Fruit fly (Drosophila melanogaster) whole organism, wandering third instar larva: ENCODE measurements around the gene CG5273.

ENCODE experiments used
- CG9705 ChIP-seq: fragments of 200-800 bp; sonication (Bioruptor generic); optimal IDR thresholded peaks from 2 replicates; lab custom pipeline; 2018; ENCODE audit warnings: missing biosample characterization, mild to moderate bottlenecking, missing genetic modification characterization
- CrebA ChIP-seq: fragments of 200-800 bp; sonication (Bioruptor generic); optimal IDR thresholded peaks from 2 replicates; lab custom pipeline; 2016; ENCODE audit warnings: missing biosample characterization, mild to moderate bottlenecking, missing genetic modification characterization, borderline replicate concordance
- Dfd ChIP-seq: fragments of >200 bp; optimal IDR thresholded peaks from 2 replicates; lab custom pipeline; 2017; ENCODE audit warnings: missing biosample characterization, missing genetic modification characterization
- Dif ChIP-seq: fragments of 200-275, 200-300 bp; sonication (Bioruptor generic); optimal IDR thresholded peaks from 2 replicates; lab custom pipeline; 2018; ENCODE audit warnings: missing biosample characterization, missing genetic modification characterization; ENCODE audit not compliant: partially characterized antibody
- GATAd ChIP-seq: sonication (Bioruptor generic); optimal IDR thresholded peaks from 2 replicates; lab custom pipeline; 2016; ENCODE audit warnings: missing biosample characterization, missing genetic modification characterization
- HLH106 ChIP-seq: fragments of 200-800 bp; optimal IDR thresholded peaks from 3 replicates; lab custom pipeline; 2019; ENCODE audit warnings: missing biosample characterization, mild to moderate bottlenecking, missing genetic modification characterization, moderate library complexity
- Hnf4 ChIP-seq: fragments of 200-800 bp; sonication (Bioruptor generic); optimal IDR thresholded peaks from 2 replicates; lab custom pipeline; 2016; ENCODE audit warnings: missing biosample characterization, mild to moderate bottlenecking, missing genetic modification characterization
- Hr78 ChIP-seq: fragments of >200 bp; optimal IDR thresholded peaks from 2 replicates; lab custom pipeline; 2017; ENCODE audit warnings: missing biosample characterization, missing genetic modification characterization
- Hr83 ChIP-seq: fragments of 200-300 bp; sonication (Bioruptor generic); optimal IDR thresholded peaks from 2 replicates; lab custom pipeline; 2016; ENCODE audit warnings: missing biosample characterization, mild to moderate bottlenecking, missing genetic modification characterization, moderate library complexity; ENCODE audit not compliant: poor library complexity, severe bottlenecking
- Myc ChIP-seq: fragments of >200 bp; optimal IDR thresholded peaks from 2 replicates; lab custom pipeline; 2017
- N ChIP-seq: fragments of >200 bp; optimal IDR thresholded peaks from 2 replicates; lab custom pipeline; 2018; ENCODE audit warnings: missing biosample characterization, missing external identifiers, missing genetic modification characterization
- Rel ChIP-seq, 2 experiments: fragments of 200-800 bp; sonication (Bioruptor generic) in 1 of 2; optimal IDR thresholded peaks; 2 replicates in 1 of 2; 3 replicates in 1 of 2; lab custom pipeline; 2016 to 2019; ENCODE audit warnings: mild to moderate bottlenecking in 2 of 2, missing biosample characterization in 2 of 2, missing genetic modification characterization in 2 of 2, moderate library complexity in 1 of 2
- Sp1 ChIP-seq: fragments of 200-800 bp; sonication (Bioruptor generic); optimal IDR thresholded peaks from 3 replicates; lab custom pipeline; 2019; ENCODE audit warnings: missing biosample characterization, mild to moderate bottlenecking, missing genetic modification characterization, moderate library complexity
- Vsx2 ChIP-seq: fragments of 200-300, 225-300 bp; sonication (Bioruptor generic); optimal IDR thresholded peaks from 2 replicates; lab custom pipeline; 2018; ENCODE audit warnings: missing biosample characterization, missing genetic modification characterization; ENCODE audit not compliant: partially characterized antibody
- br ChIP-seq: fragments of 200-800 bp; sonication (Bioruptor generic); optimal IDR thresholded peaks from 2 replicates; lab custom pipeline; 2016; ENCODE audit warnings: missing biosample characterization, missing genetic modification characterization
- brk ChIP-seq: fragments of 200-800 bp; sonication (Bioruptor generic); optimal IDR thresholded peaks from 2 replicates; lab custom pipeline; 2016; ENCODE audit warnings: missing biosample characterization, mild to moderate bottlenecking, missing genetic modification characterization
- dl ChIP-seq, 2 experiments: fragments of 175-275, 200-275 bp in 1 of 2; fragments of 200-275 bp in 1 of 2; sonication (Bioruptor generic); optimal IDR thresholded peaks; lab custom pipeline; 2018; ENCODE audit warnings: mild to moderate bottlenecking in 2 of 2, missing biosample characterization in 2 of 2, missing genetic modification characterization in 2 of 2, moderate library complexity in 2 of 2; ENCODE audit not compliant: partially characterized antibody in 2 of 2, insufficient read depth in 1 of 2
- dmrt93B ChIP-seq: fragments of 200-800 bp; sonication (Bioruptor generic); optimal IDR thresholded peaks from 2 replicates; lab custom pipeline; 2018; ENCODE audit warnings: missing biosample characterization, mild to moderate bottlenecking, missing genetic modification characterization
- dsf ChIP-seq: sonication (Bioruptor generic); optimal IDR thresholded peaks from 2 replicates; lab custom pipeline; 2016; ENCODE audit warnings: missing biosample characterization, missing genetic modification characterization, borderline replicate concordance
- ey ChIP-seq: fragments of 200-800 bp; sonication (Bioruptor generic); optimal IDR thresholded peaks from 2 replicates; lab custom pipeline; 2016; ENCODE audit warnings: missing biosample characterization, missing genetic modification characterization
- foxo ChIP-seq, 2 experiments: fragments of 200-800 bp; sonication (Bioruptor generic); optimal IDR thresholded peaks; 2 replicates in 1 of 2; 3 replicates in 1 of 2; lab custom pipeline; 2016 to 2017; ENCODE audit warnings: missing biosample characterization in 2 of 2, missing genetic modification characterization in 2 of 2
- fru ChIP-seq: fragments of 200-800 bp; sonication (Bioruptor generic); optimal IDR thresholded peaks from 3 replicates; lab custom pipeline; 2016; ENCODE audit warnings: missing biosample characterization, mild to moderate bottlenecking, missing genetic modification characterization
- h ChIP-seq: fragments of 200-800 bp; sonication (Bioruptor generic); optimal IDR thresholded peaks from 3 replicates; lab custom pipeline; 2016; ENCODE audit warnings: missing biosample characterization, mild to moderate bottlenecking, missing genetic modification characterization
- lola ChIP-seq: fragments of >200 bp; optimal IDR thresholded peaks from 2 replicates; lab custom pipeline; 2017; ENCODE audit warnings: missing biosample characterization, missing genetic modification characterization
- pan ChIP-seq: fragments of >200 bp; optimal IDR thresholded peaks from 2 replicates; lab custom pipeline; 2017
- rgr ChIP-seq: fragments of 200-800 bp; sonication (Bioruptor generic); optimal IDR thresholded peaks from 3 replicates; lab custom pipeline; 2016; ENCODE audit warnings: missing biosample characterization, mild to moderate bottlenecking, missing genetic modification characterization
- sage ChIP-seq: fragments of 200-800 bp; sonication (Bioruptor generic); optimal IDR thresholded peaks from 2 replicates; lab custom pipeline; 2016; ENCODE audit warnings: missing biosample characterization, mild to moderate bottlenecking, missing genetic modification characterization
- sv ChIP-seq: fragments of 200-800 bp; sonication (Bioruptor generic); optimal IDR thresholded peaks from 3 replicates; lab custom pipeline; 2016; ENCODE audit warnings: missing biosample characterization, missing genetic modification characterization
- tai ChIP-seq: sonication (Bioruptor generic); optimal IDR thresholded peaks from 2 replicates; lab custom pipeline; 2016; ENCODE audit warnings: missing biosample characterization, missing genetic modification characterization
- usp ChIP-seq: fragments of >200 bp; optimal IDR thresholded peaks from 2 replicates; lab custom pipeline; 2017; ENCODE audit warnings: missing biosample characterization, missing genetic modification characterization
- woc ChIP-seq: sonication (Bioruptor generic); optimal IDR thresholded peaks from 2 replicates; lab custom pipeline; 2016; ENCODE audit warnings: missing biosample characterization, mild to moderate bottlenecking, missing genetic modification characterization

CG5273 gene

dm6 chrX:790039-790597 is 30.7 kb downstream of the CG5273 start, which contains the start of gene CG13360 (continued):
- TF ChIP-seq GATAd (GFP tag; lab: Kevin White, UChicago), result no peak
- no peak for TF ChIP-seq dsf (GFP tag; lab: Kevin White, UChicago)

- no peak for TF ChIP-seq Dfd (GFP tag; lab: Kevin White, UChicago)
- TF ChIP-seq sv (GFP tag; lab: Kevin White, UChicago), result no peak
- no peak for TF ChIP-seq N (GFP tag; lab: Kevin White, UChicago)
- TF ChIP-seq Hr83 (GFP tag; lab: Kevin White, UChicago), result no peak
- no peak for TF ChIP-seq Dif (GFP tag; lab: Kevin White, UChicago)
- TF ChIP-seq lola (GFP tag; lab: Kevin White, UChicago), result no peak
- no peak for TF ChIP-seq tai (GFP tag; lab: Kevin White, UChicago)
- TF ChIP-seq brk (GFP tag; lab: Kevin White, UChicago), result no peak
- TF ChIP-seq HLH106, result no peak
- no peak for TF ChIP-seq dl (GFP tag; optimal IDR thresholded peaks at IDR 0.05; lab: Kevin White, UChicago; ENCODE audit: insufficient read depth in 1 of 2, partially characterized antibody in 2 of 2)
- TF ChIP-seq ey, result no peak
- TF ChIP-seq br (GFP tag; lab: Kevin White, UChicago), result no peak
- TF ChIP-seq CG9705 (GFP tag; lab: Kevin White, UChicago), result no peak
Observed at dm6 chrX:792923-793322, 33.5 kb downstream of the CG5273 start, which contains the start of gene CG16989. Gene CG16989 (plus strand): TSS chrX:793147.

- TF ChIP-seq rgr, result peak; percentile 36
- TF ChIP-seq Vsx2 (GFP tag; lab: Kevin White, UChicago), result no peak
- TF ChIP-seq Hr78 (GFP tag; lab: Kevin White, UChicago), result no peak
- TF ChIP-seq woc, result peak; percentile 94
- peak; percentile 32 to 63 for TF ChIP-seq foxo (GFP tag; optimal IDR thresholded peaks at IDR 0.05; lab: Kevin White, UChicago)
- TF ChIP-seq Myc, result peak; percentile 46
- TF ChIP-seq CrebA (GFP tag; lab: Kevin White, UChicago), result no peak
- TF ChIP-seq sage (GFP tag; lab: Kevin White, UChicago), result no peak
- TF ChIP-seq pan (lab: Kevin White, UChicago), result no peak
- TF ChIP-seq Sp1, result peak; percentile 36
- peak; percentile 3 for TF ChIP-seq ey
- TF ChIP-seq h (GFP tag; lab: Kevin White, UChicago), result peak; percentile 26
- TF ChIP-seq Dif (GFP tag; lab: Kevin White, UChicago), result peak; percentile 37
- peak; percentile 1 for TF ChIP-seq HLH106
- peak; percentile 89 for TF ChIP-seq fru (GFP tag; lab: Kevin White, UChicago)
- TF ChIP-seq Hr83 (GFP tag; lab: Kevin White, UChicago), result peak; percentile 46
- TF ChIP-seq br (GFP tag; lab: Kevin White, UChicago), result peak; percentile 45
- TF ChIP-seq Rel (GFP tag; optimal IDR thresholded peaks at IDR 0.05; lab: Kevin White, UChicago), result no peak
- TF ChIP-seq Rel (tag; optimal IDR thresholded peaks at IDR 0.05; lab: Kevin White, UChicago), result peak; percentile 75
- no peak for TF ChIP-seq usp (GFP tag; lab: Kevin White, UChicago)
Observed at dm6 chrX:796397-796989, 37.1 kb downstream of the CG5273 start.

dm6 chrX:801157-801872 is 41.9 kb downstream of the CG5273 start, which contains the start of gene Rbf:
Gene Rbf (minus strand): TSS chrX:801479.
- TF ChIP-seq foxo (GFP tag; optimal IDR thresholded peaks at IDR 0.05; lab: Kevin White, UChicago) (peak in 1 of 2 experiments; percentile 24), h (GFP tag; lab: Kevin White, UChicago) (peak; percentile 17), tai (GFP tag; lab: Kevin White, UChicago) (no peak), dmrt93B (GFP tag; lab: Kevin White, UChicago) (no peak), Hnf4 (no peak), Rel (GFP tag; optimal IDR thresholded peaks at IDR 0.05; lab: Kevin White, UChicago) (no peak), Rel (tag; optimal IDR thresholded peaks at IDR 0.05; lab: Kevin White, UChicago) (peak; percentile 16), Myc (peak; percentile 3), usp (GFP tag; lab: Kevin White, UChicago) (no peak), rgr (no peak)
- TF ChIP-seq, all 38 proteins: peak for 4
